Fruit fly (Drosophila melanogaster) whole organism, wandering third instar larva: Measurements from ENCODE around the gene Zip89B.
A peak's percentile ranks its signal among the peaks of the same experiment; 100 is the strongest.

Experiments used
- Abd-B ChIP-seq: fragments of >200 bp; optimal IDR thresholded peaks from 2 replicates; lab custom pipeline; 2017; ENCODE audit warnings: missing biosample characterization, missing genetic modification characterization
- CG32264 ChIP-seq: fragments of 200-800 bp; sonication (Bioruptor generic); optimal IDR thresholded peaks from 2 replicates; lab custom pipeline; 2016; ENCODE audit warnings: missing biosample characterization, missing genetic modification characterization
- Dfd ChIP-seq: fragments of >200 bp; optimal IDR thresholded peaks from 2 replicates; lab custom pipeline; 2017; ENCODE audit warnings: missing biosample characterization, missing genetic modification characterization
- Dif ChIP-seq: fragments of 200-275, 200-300 bp; sonication (Bioruptor generic); optimal IDR thresholded peaks from 2 replicates; lab custom pipeline; 2018; ENCODE audit warnings: missing biosample characterization, missing genetic modification characterization; ENCODE audit not compliant: partially characterized antibody
- GATAd ChIP-seq: sonication (Bioruptor generic); optimal IDR thresholded peaks from 2 replicates; lab custom pipeline; 2016; ENCODE audit warnings: missing biosample characterization, missing genetic modification characterization
- HLH106 ChIP-seq: fragments of 200-800 bp; optimal IDR thresholded peaks from 3 replicates; lab custom pipeline; 2019; ENCODE audit warnings: missing biosample characterization, mild to moderate bottlenecking, missing genetic modification characterization, moderate library complexity
- Hr83 ChIP-seq: fragments of 200-300 bp; sonication (Bioruptor generic); optimal IDR thresholded peaks from 2 replicates; lab custom pipeline; 2016; ENCODE audit warnings: missing biosample characterization, mild to moderate bottlenecking, missing genetic modification characterization, moderate library complexity; ENCODE audit not compliant: poor library complexity, severe bottlenecking
- Jra ChIP-seq: sonication (Bioruptor generic); optimal IDR thresholded peaks from 2 replicates; lab custom pipeline; 2016; ENCODE audit warnings: missing biosample characterization, missing genetic modification characterization
- Myc ChIP-seq: fragments of >200 bp; optimal IDR thresholded peaks from 2 replicates; lab custom pipeline; 2017
- OdsH ChIP-seq: fragments of 200-800 bp; sonication (Bioruptor generic); optimal IDR thresholded peaks from 2 replicates; lab custom pipeline; 2016; ENCODE audit warnings: missing biosample characterization, mild to moderate bottlenecking, missing genetic modification characterization
- Rel ChIP-seq, 2 experiments: fragments of 200-800 bp; sonication (Bioruptor generic) in 1 of 2; optimal IDR thresholded peaks; 2 replicates in 1 of 2; 3 replicates in 1 of 2; lab custom pipeline; 2016 to 2019; ENCODE audit warnings: mild to moderate bottlenecking in 2 of 2, missing biosample characterization in 2 of 2, missing genetic modification characterization in 2 of 2, moderate library complexity in 1 of 2
- Sp1 ChIP-seq: fragments of 200-800 bp; sonication (Bioruptor generic); optimal IDR thresholded peaks from 3 replicates; lab custom pipeline; 2019; ENCODE audit warnings: missing biosample characterization, mild to moderate bottlenecking, missing genetic modification characterization, moderate library complexity
- Vsx2 ChIP-seq: fragments of 200-300, 225-300 bp; sonication (Bioruptor generic); optimal IDR thresholded peaks from 2 replicates; lab custom pipeline; 2018; ENCODE audit warnings: missing biosample characterization, missing genetic modification characterization; ENCODE audit not compliant: partially characterized antibody
- br ChIP-seq: fragments of 200-800 bp; sonication (Bioruptor generic); optimal IDR thresholded peaks from 2 replicates; lab custom pipeline; 2016; ENCODE audit warnings: missing biosample characterization, missing genetic modification characterization
- dl ChIP-seq, 2 experiments: fragments of 175-275, 200-275 bp in 1 of 2; fragments of 200-275 bp in 1 of 2; sonication (Bioruptor generic); optimal IDR thresholded peaks; lab custom pipeline; 2018; ENCODE audit warnings: mild to moderate bottlenecking in 2 of 2, missing biosample characterization in 2 of 2, missing genetic modification characterization in 2 of 2, moderate library complexity in 2 of 2; ENCODE audit not compliant: partially characterized antibody in 2 of 2, insufficient read depth in 1 of 2
- dmrt93B ChIP-seq: fragments of 200-800 bp; sonication (Bioruptor generic); optimal IDR thresholded peaks from 2 replicates; lab custom pipeline; 2018; ENCODE audit warnings: missing biosample characterization, mild to moderate bottlenecking, missing genetic modification characterization
- dsf ChIP-seq: sonication (Bioruptor generic); optimal IDR thresholded peaks from 2 replicates; lab custom pipeline; 2016; ENCODE audit warnings: missing biosample characterization, missing genetic modification characterization, borderline replicate concordance
- ey ChIP-seq: fragments of 200-800 bp; sonication (Bioruptor generic); optimal IDR thresholded peaks from 2 replicates; lab custom pipeline; 2016; ENCODE audit warnings: missing biosample characterization, missing genetic modification characterization
- foxo ChIP-seq, 2 experiments: fragments of 200-800 bp; sonication (Bioruptor generic); optimal IDR thresholded peaks; 2 replicates in 1 of 2; 3 replicates in 1 of 2; lab custom pipeline; 2016 to 2017; ENCODE audit warnings: missing biosample characterization in 2 of 2, missing genetic modification characterization in 2 of 2
- fru ChIP-seq: fragments of 200-800 bp; sonication (Bioruptor generic); optimal IDR thresholded peaks from 3 replicates; lab custom pipeline; 2016; ENCODE audit warnings: missing biosample characterization, mild to moderate bottlenecking, missing genetic modification characterization
- h ChIP-seq: fragments of 200-800 bp; sonication (Bioruptor generic); optimal IDR thresholded peaks from 3 replicates; lab custom pipeline; 2016; ENCODE audit warnings: missing biosample characterization, mild to moderate bottlenecking, missing genetic modification characterization
- jim ChIP-seq: fragments of 175-275, 200-325 bp; sonication (Bioruptor generic); optimal IDR thresholded peaks from 2 replicates; lab custom pipeline; 2016; ENCODE audit warnings: missing biosample characterization, mild to moderate bottlenecking, missing genetic modification characterization
- lola ChIP-seq: fragments of >200 bp; optimal IDR thresholded peaks from 2 replicates; lab custom pipeline; 2017; ENCODE audit warnings: missing biosample characterization, missing genetic modification characterization
- pan ChIP-seq: fragments of >200 bp; optimal IDR thresholded peaks from 2 replicates; lab custom pipeline; 2017
- rgr ChIP-seq: fragments of 200-800 bp; sonication (Bioruptor generic); optimal IDR thresholded peaks from 3 replicates; lab custom pipeline; 2016; ENCODE audit warnings: missing biosample characterization, mild to moderate bottlenecking, missing genetic modification characterization
- sage ChIP-seq: fragments of 200-800 bp; sonication (Bioruptor generic); optimal IDR thresholded peaks from 2 replicates; lab custom pipeline; 2016; ENCODE audit warnings: missing biosample characterization, mild to moderate bottlenecking, missing genetic modification characterization
- sv ChIP-seq: fragments of 200-800 bp; sonication (Bioruptor generic); optimal IDR thresholded peaks from 3 replicates; lab custom pipeline; 2016; ENCODE audit warnings: missing biosample characterization, missing genetic modification characterization
- tai ChIP-seq: sonication (Bioruptor generic); optimal IDR thresholded peaks from 2 replicates; lab custom pipeline; 2016; ENCODE audit warnings: missing biosample characterization, missing genetic modification characterization
- woc ChIP-seq: sonication (Bioruptor generic); optimal IDR thresholded peaks from 2 replicates; lab custom pipeline; 2016; ENCODE audit warnings: missing biosample characterization, mild to moderate bottlenecking, missing genetic modification characterization

Gene Zip89B

DNA sequence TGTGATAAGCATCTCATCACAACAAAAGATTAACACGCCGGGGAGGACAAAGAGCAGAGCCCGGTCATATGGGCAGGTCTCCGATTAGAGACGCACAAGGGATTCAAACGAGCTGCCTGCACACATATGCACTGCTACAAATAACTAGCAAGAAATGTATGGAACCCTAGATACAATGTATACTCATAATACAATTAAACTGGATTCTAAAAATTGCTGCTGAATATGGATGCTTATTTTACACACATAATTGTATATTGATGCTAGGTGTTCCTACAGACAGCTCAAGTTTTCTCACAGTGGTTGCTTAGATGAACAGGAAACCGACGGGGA lies 31.5 kb downstream of the Zip89B start:
- TF ChIP-seq rgr (GFP tag; lab: Kevin White, UChicago), result peak; percentile 46
- no peak for TF ChIP-seq GATAd (GFP tag; lab: Kevin White, UChicago)
- no peak for TF ChIP-seq Vsx2 (GFP tag; lab: Kevin White, UChicago)
- no peak for TF ChIP-seq woc
- TF ChIP-seq h (GFP tag; lab: Kevin White, UChicago), result peak; percentile 47
- TF ChIP-seq OdsH (GFP tag; lab: Kevin White, UChicago), result peak; percentile 5
- TF ChIP-seq foxo (GFP tag; optimal IDR thresholded peaks at IDR 0.05; lab: Kevin White, UChicago), result peak in 1 of 2 experiments; percentile 36
- no peak for TF ChIP-seq pan
- TF ChIP-seq ey (GFP tag; lab: Kevin White, UChicago), result peak; percentile 48
- TF ChIP-seq br, result peak; percentile 6
- peak; percentile 37 for TF ChIP-seq fru (GFP tag; lab: Kevin White, UChicago)

DNA sequence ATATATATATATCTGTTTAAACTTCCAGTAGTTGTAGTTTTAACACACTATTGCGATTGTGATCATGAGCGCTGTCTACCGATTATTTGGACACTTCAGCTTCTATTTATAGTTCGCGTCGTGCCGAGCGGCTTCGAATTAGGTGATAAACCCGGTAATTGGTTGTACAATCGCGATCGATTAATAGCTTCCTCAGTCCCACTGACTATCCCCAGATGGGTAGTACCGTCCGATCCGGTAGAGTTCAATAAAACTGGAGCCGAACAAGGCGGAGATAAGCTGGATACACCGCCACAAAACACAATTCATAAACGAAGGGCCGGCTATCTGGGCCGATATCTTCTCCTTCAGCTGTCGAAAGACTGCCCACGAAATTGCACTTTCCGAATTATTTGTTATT lies 32.3 kb downstream of the Zip89B start:
- no peak for TF ChIP-seq sv
- no peak for TF ChIP-seq lola (GFP tag; lab: Kevin White, UChicago)
- no peak for TF ChIP-seq dmrt93B (GFP tag; lab: Kevin White, UChicago)
- TF ChIP-seq woc, result no peak
- no peak for TF ChIP-seq Jra (GFP tag; lab: Kevin White, UChicago)
- TF ChIP-seq GATAd (GFP tag; lab: Kevin White, UChicago), result no peak
- no peak for TF ChIP-seq h (GFP tag; lab: Kevin White, UChicago)
- no peak for TF ChIP-seq CG32264 (GFP tag; lab: Kevin White, UChicago)
- TF ChIP-seq Rel (GFP tag; optimal IDR thresholded peaks at IDR 0.05; lab: Kevin White, UChicago), result no peak
- no peak for TF ChIP-seq Rel (tag; optimal IDR thresholded peaks at IDR 0.05; lab: Kevin White, UChicago)
- no peak for TF ChIP-seq fru (GFP tag; lab: Kevin White, UChicago)

DNA sequence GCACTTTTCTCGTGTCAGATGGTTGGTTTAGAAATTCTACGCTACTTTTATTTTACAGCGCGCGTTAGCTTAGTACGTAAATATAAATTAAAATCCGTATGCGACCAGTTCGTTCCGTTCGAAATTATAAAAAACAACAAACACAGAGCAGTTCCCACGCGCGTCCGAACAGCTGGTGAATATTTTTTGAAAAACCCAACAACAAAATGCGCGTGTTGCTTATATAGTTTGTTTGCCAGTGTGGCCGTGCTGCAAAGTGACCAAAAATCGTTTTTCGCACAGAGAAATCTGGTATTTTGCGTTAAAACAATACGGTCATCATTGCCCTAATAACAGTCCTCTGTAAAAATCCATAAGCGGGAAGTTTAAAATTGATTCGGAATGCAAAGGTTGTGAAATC lies 32.8 kb downstream of the Zip89B start:
- TF ChIP-seq lola (GFP tag; lab: Kevin White, UChicago), result no peak
- TF ChIP-seq jim (GFP tag; lab: Kevin White, UChicago), result peak; percentile 33
- no peak for TF ChIP-seq woc
- no peak for TF ChIP-seq GATAd (GFP tag; lab: Kevin White, UChicago)
- TF ChIP-seq CG32264 (GFP tag; lab: Kevin White, UChicago), result no peak
- TF ChIP-seq foxo (GFP tag; optimal IDR thresholded peaks at IDR 0.05; lab: Kevin White, UChicago), result peak in 1 of 2 experiments; percentile 15
- TF ChIP-seq tai (GFP tag; lab: Kevin White, UChicago), result no peak
- TF ChIP-seq Myc (lab: Kevin White, UChicago), result no peak
- no peak for TF ChIP-seq Rel (GFP tag; optimal IDR thresholded peaks at IDR 0.05; lab: Kevin White, UChicago)
- peak; percentile 67 for TF ChIP-seq Rel (tag; optimal IDR thresholded peaks at IDR 0.05; lab: Kevin White, UChicago)
- no peak for TF ChIP-seq Dfd (GFP tag; lab: Kevin White, UChicago)
- no peak for TF ChIP-seq rgr (GFP tag; lab: Kevin White, UChicago)
- no peak for TF ChIP-seq OdsH (GFP tag; lab: Kevin White, UChicago)
- TF ChIP-seq HLH106 (tag; lab: Kevin White, UChicago), result no peak
- TF ChIP-seq h (GFP tag; lab: Kevin White, UChicago), result peak; percentile 50
- no peak for TF ChIP-seq Jra (GFP tag; lab: Kevin White, UChicago)
- no peak for TF ChIP-seq sage (GFP tag; lab: Kevin White, UChicago)
- no peak for TF ChIP-seq Abd-B (GFP tag; lab: Kevin White, UChicago)
- peak; percentile 18 for TF ChIP-seq Sp1 (GFP tag; lab: Kevin White, UChicago)
- peak; percentile 33 for TF ChIP-seq Hr83 (GFP tag; lab: Kevin White, UChicago)

DNA sequence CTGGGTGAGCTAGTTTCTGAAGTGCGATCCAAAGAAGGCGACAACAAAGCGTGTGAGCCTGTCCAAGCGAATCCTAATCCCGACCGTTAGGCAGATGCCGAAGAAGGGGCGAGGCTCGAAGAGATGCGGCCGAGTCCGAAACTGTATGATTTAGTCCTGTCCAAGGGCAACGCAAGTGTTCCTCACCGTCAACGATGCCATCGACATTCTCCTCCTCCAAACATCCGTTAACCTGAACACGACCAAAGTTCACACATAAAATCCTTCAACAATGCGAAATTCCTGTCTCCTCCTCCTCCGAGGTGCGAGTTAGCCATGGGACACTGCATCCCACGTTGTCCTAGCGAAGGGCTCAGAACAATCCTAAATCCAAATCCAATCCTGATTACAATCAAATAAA lies 33.9 kb downstream of the Zip89B start, which contains the start of gene Sulf1:
TSS of gene Sulf1 (minus strand) at position 101 of the 400 bp plus-strand sequence.
- TF ChIP-seq CG32264 (GFP tag; lab: Kevin White, UChicago) (no peak), lola (GFP tag; lab: Kevin White, UChicago) (no peak), GATAd (GFP tag; lab: Kevin White, UChicago) (no peak), dl (GFP tag; optimal IDR thresholded peaks at IDR 0.05; lab: Kevin White, UChicago; ENCODE audit: insufficient read depth in 1 of 2, partially characterized antibody in 2 of 2) (no peak), Dif (GFP tag; lab: Kevin White, UChicago) (no peak), pan (no peak), sage (GFP tag; lab: Kevin White, UChicago) (no peak)

DNA sequence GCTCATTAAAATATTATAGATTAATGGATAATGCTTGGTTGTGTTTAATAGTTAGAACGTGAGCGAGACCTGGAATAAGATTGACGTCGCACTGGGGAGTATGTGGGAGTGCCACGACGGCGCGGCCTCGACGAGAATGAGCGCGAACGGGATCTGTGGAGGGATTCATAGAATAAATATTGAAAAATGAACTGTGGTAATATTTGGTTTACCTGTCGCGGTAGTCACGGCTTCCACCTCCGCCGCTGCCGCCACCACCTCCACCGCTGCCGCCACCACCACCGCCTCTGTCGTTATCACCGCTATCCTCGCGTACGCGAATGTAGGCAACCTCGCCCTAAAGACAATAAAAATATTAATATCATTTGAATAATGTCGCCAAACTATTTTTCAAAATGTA lies 35.1 kb downstream of the Zip89B start:
- TF ChIP-seq dsf (GFP tag; lab: Kevin White, UChicago), result no peak
- no peak for TF ChIP-seq Abd-B (GFP tag; lab: Kevin White, UChicago)
- no peak for TF ChIP-seq tai (GFP tag; lab: Kevin White, UChicago)
- TF ChIP-seq dmrt93B (GFP tag; lab: Kevin White, UChicago), result no peak
- no peak for TF ChIP-seq Dif (GFP tag; lab: Kevin White, UChicago)
- no peak for TF ChIP-seq Myc (lab: Kevin White, UChicago)
- no peak for TF ChIP-seq HLH106 (tag; lab: Kevin White, UChicago)
- TF ChIP-seq CG32264 (GFP tag; lab: Kevin White, UChicago), result no peak
- no peak for TF ChIP-seq Jra (GFP tag; lab: Kevin White, UChicago)
- no peak for TF ChIP-seq lola (GFP tag; lab: Kevin White, UChicago)
